Worm (Caenorhabditis elegans) whole organism, young adult: ENCODE results near the gene C05E4.7.

Experiments used
- B0019.2 ChIP-seq: fragments of 200-800 bp; sonication (Bioruptor generic); conservative IDR thresholded peaks from 2 replicates; pipeline ENCODE4 v1.3.6; 2022; ENCODE audit warnings: missing genetic modification reagents, missing genetic modification characterization, missing compliant biosample characterization
- C17E4.6 ChIP-seq: fragments of 200-800 bp; sonication (Bioruptor generic); IDR thresholded peaks from 2 replicates; pipeline ENCODE4 v1.3.6; 2022; ENCODE audit warnings: missing genetic modification reagents, missing genetic modification characterization, missing compliant biosample characterization
- D2030.7 ChIP-seq: fragments of 200-800 bp; sonication (Bioruptor generic); IDR thresholded peaks from 2 replicates; pipeline ENCODE4 v1.3.6; 2022; ENCODE audit warnings: missing genetic modification reagents, missing genetic modification characterization, missing compliant biosample characterization
- F10E7.11 ChIP-seq: sonication (generic microtip); optimal IDR thresholded peaks from 2 replicates; lab custom pipeline; 2017; ENCODE audit warnings: mild to moderate bottlenecking, missing genetic modification characterization, moderate library complexity, missing compliant biosample characterization
- F39B2.1 ChIP-seq: fragments of 200-800 bp; sonication (Bioruptor generic); IDR thresholded peaks from 2 replicates; pipeline ENCODE4 v1.3.6; 2022; ENCODE audit warnings: missing genetic modification reagents, missing genetic modification characterization, missing compliant biosample characterization
- F52B5.7 ChIP-seq: sonication (generic microtip); optimal IDR thresholded peaks from 2 replicates; lab custom pipeline; 2016; ENCODE audit warnings: mild to moderate bottlenecking, missing genetic modification characterization, missing compliant biosample characterization
- F57C9.4 ChIP-seq: sonication (generic microtip); optimal IDR thresholded peaks from 2 replicates; lab custom pipeline; 2017; ENCODE audit warnings: mild to moderate bottlenecking, missing genetic modification characterization, missing compliant biosample characterization
- K11D2.4 ChIP-seq: fragments of 200-800 bp; sonication (Bioruptor generic); IDR thresholded peaks from 2 replicates; pipeline ENCODE4 v1.3.6; 2022; ENCODE audit warnings: missing genetic modification reagents, missing genetic modification characterization, missing compliant biosample characterization
- T26A5.8 ChIP-seq: sonication (generic microtip); optimal IDR thresholded peaks from 2 replicates; lab custom pipeline; 2016; ENCODE audit warnings: missing genetic modification characterization, missing compliant biosample characterization
- akir-1 ChIP-seq: fragments of 200-800 bp; sonication (Bioruptor generic); optimal IDR thresholded peaks from 2 replicates; lab custom pipeline; 2018; ENCODE audit warnings: mild to moderate bottlenecking, missing genetic modification characterization, moderate library complexity, missing compliant biosample characterization
- aptf-2 ChIP-seq: fragments of 200-800 bp; sonication (Bioruptor generic); conservative IDR thresholded peaks from 2 replicates; pipeline ENCODE4 v1.3.6; 2022; ENCODE audit warnings: missing genetic modification reagents, missing genetic modification characterization, missing compliant biosample characterization
- atf-7 ChIP-seq: sonication (generic microtip); optimal IDR thresholded peaks from 2 replicates; lab custom pipeline; 2017; ENCODE audit warnings: mild to moderate bottlenecking, missing genetic modification characterization, missing compliant biosample characterization
- attf-3 ChIP-seq: fragments of 200-800 bp; sonication (Bioruptor generic); conservative IDR thresholded peaks from 2 replicates; pipeline ENCODE4 v1.3.6; 2022; ENCODE audit warnings: missing genetic modification reagents, missing genetic modification characterization, missing compliant biosample characterization
- bed-2 ChIP-seq: fragments of 200-800 bp; sonication (Bioruptor generic); IDR thresholded peaks from 2 replicates; pipeline ENCODE4 v1.3.6; 2022; ENCODE audit warnings: missing genetic modification reagents, missing genetic modification characterization, missing compliant biosample characterization
- cebp-1 ChIP-seq, 2 experiments: fragments of 200-800 bp in 1 of 2; sonication (Bioruptor generic) in 1 of 2; sonication (generic microtip) in 1 of 2; IDR thresholded peaks in 1 of 2; optimal IDR thresholded peaks in 1 of 2; 2 replicates each; pipeline versions ENCODE4 v1.3.6 to Lab custom; 2017 to 2022; ENCODE audit warnings: missing compliant biosample characterization in 2 of 2, missing genetic modification characterization in 2 of 2, mild to moderate bottlenecking in 1 of 2, missing genetic modification reagents in 1 of 2, moderate library complexity in 1 of 2
- ceh-100 ChIP-seq: fragments of 200-800 bp; sonication (Bioruptor generic); IDR thresholded peaks from 2 replicates; pipeline ENCODE4 v1.3.6; 2022; ENCODE audit warnings: missing genetic modification reagents, missing genetic modification characterization, missing compliant biosample characterization
- ceh-91 ChIP-seq: fragments of 200-800 bp; sonication (Bioruptor generic); IDR thresholded peaks from 2 replicates; pipeline ENCODE4 v1.3.6; 2022; ENCODE audit warnings: missing genetic modification reagents, missing genetic modification characterization, missing compliant biosample characterization
- dpff-1 ChIP-seq: sonication (generic microtip); optimal IDR thresholded peaks from 2 replicates; lab custom pipeline; 2017; ENCODE audit warnings: mild to moderate bottlenecking, missing genetic modification characterization, missing compliant biosample characterization
- dpl-1 ChIP-seq: fragments of 150-350 bp; optimal IDR thresholded peaks from 2 replicates; lab custom pipeline; 2014; ENCODE audit warnings: missing biosample characterization, missing genetic modification reagents, missing genetic modification characterization
- egl-44 ChIP-seq: fragments of 200-800 bp; sonication (Bioruptor generic); IDR thresholded peaks from 2 replicates; pipeline ENCODE4 v1.3.6; 2022; ENCODE audit warnings: missing genetic modification reagents, missing genetic modification characterization, missing compliant biosample characterization
- egrh-3 ChIP-seq: fragments of 200-800 bp; sonication (Bioruptor generic); IDR thresholded peaks from 2 replicates; pipeline ENCODE4 v1.3.6; 2022; ENCODE audit warnings: missing genetic modification reagents, missing genetic modification characterization, missing compliant biosample characterization
- ekl-4 ChIP-seq: fragments of 200-800 bp; sonication (Bioruptor generic); IDR thresholded peaks from 2 replicates; pipeline ENCODE4 v1.3.6; 2022; ENCODE audit warnings: missing genetic modification reagents, missing genetic modification characterization, missing compliant biosample characterization
- him-1 ChIP-seq: sonication (generic microtip); optimal IDR thresholded peaks from 2 replicates; lab custom pipeline; 2016; ENCODE audit warnings: missing genotype, missing genetic modification reagents, missing genetic modification characterization, missing compliant biosample characterization
- hrde-1 ChIP-seq: sonication (generic microtip); optimal IDR thresholded peaks from 2 replicates; lab custom pipeline; 2016; ENCODE audit warnings: missing genetic modification characterization, mild to moderate bottlenecking, missing compliant biosample characterization, moderate library complexity, missing genotype, missing genetic modification reagents, borderline replicate concordance
- let-526 ChIP-seq: fragments of 200-800 bp; sonication (Bioruptor generic); IDR thresholded peaks from 2 replicates; pipeline ENCODE4 v1.3.6; 2022; ENCODE audit warnings: missing genetic modification reagents, missing genetic modification characterization, missing compliant biosample characterization
- lin-26 ChIP-seq: fragments of 200-800 bp; sonication (Bioruptor generic); IDR thresholded peaks from 2 replicates; pipeline ENCODE4 v1.3.6; 2022; ENCODE audit warnings: missing genetic modification reagents, missing genetic modification characterization, missing compliant biosample characterization
- lin-35 ChIP-seq, 3 experiments: fragments of 150-350 bp in 2 of 3; sonication (generic microtip) in 1 of 3; optimal IDR thresholded peaks; 2 replicates each; lab custom pipeline; 2014 to 2018; ENCODE audit warnings: missing biosample characterization in 3 of 3, missing genetic modification characterization in 3 of 3, missing genetic modification reagents in 3 of 3
- lin-40 ChIP-seq: sonication (generic microtip); optimal IDR thresholded peaks from 2 replicates; lab custom pipeline; 2016; ENCODE audit warnings: missing genetic modification characterization, mild to moderate bottlenecking, missing compliant biosample characterization, missing genotype, missing genetic modification reagents
- madf-10 ChIP-seq: sonication (generic microtip); optimal IDR thresholded peaks from 2 replicates; lab custom pipeline; 2016; ENCODE audit warnings: mild to moderate bottlenecking, missing genetic modification characterization, missing compliant biosample characterization
- madf-8 ChIP-seq: fragments of 200-800 bp; sonication (Bioruptor generic); conservative IDR thresholded peaks from 2 replicates; pipeline ENCODE4 v1.3.6; 2022; ENCODE audit warnings: missing genetic modification reagents, missing genetic modification characterization, missing compliant biosample characterization
- mes-4 ChIP-seq: sonication (generic microtip); optimal IDR thresholded peaks from 2 replicates; lab custom pipeline; 2016; ENCODE audit warnings: missing genotype, missing genetic modification characterization, missing compliant biosample characterization
- mxl-1 ChIP-seq: sonication (generic microtip); optimal IDR thresholded peaks from 2 replicates; lab custom pipeline; 2016; ENCODE audit warnings: missing genetic modification characterization, missing compliant biosample characterization
- nfya-2 ChIP-seq: fragments of 200-800 bp; sonication (Bioruptor generic); IDR thresholded peaks from 2 replicates; pipeline ENCODE4 v1.3.6; 2022; ENCODE audit warnings: missing genetic modification reagents, missing genetic modification characterization, missing compliant biosample characterization
- nhr-179 ChIP-seq: sonication (generic microtip); optimal IDR thresholded peaks from 2 replicates; lab custom pipeline; 2016; ENCODE audit warnings: mild to moderate bottlenecking, missing genetic modification characterization, missing compliant biosample characterization
- nhr-27 ChIP-seq: fragments of 200-800 bp; sonication (Bioruptor generic); optimal IDR thresholded peaks from 2 replicates; lab custom pipeline; 2018; ENCODE audit warnings: mild to moderate bottlenecking, missing genetic modification characterization, moderate library complexity, missing compliant biosample characterization
- pbrm-1 ChIP-seq: fragments of 200-800 bp; sonication (Bioruptor generic); IDR thresholded peaks from 2 replicates; pipeline ENCODE4 v1.3.6; 2022; ENCODE audit warnings: missing genetic modification reagents, missing genetic modification characterization, missing compliant biosample characterization
- rpc-1 ChIP-seq, 2 experiments: fragments of 150-350 bp in 1 of 2; sonication (generic microtip) in 1 of 2; optimal IDR thresholded peaks; 2 replicates each; lab custom pipeline; 2014 to 2018; ENCODE audit warnings: missing biosample characterization in 1 of 2, missing genetic modification characterization in 1 of 2, missing genetic modification reagents in 1 of 2, missing genotype in 1 of 2
- sdz-38 ChIP-seq: sonication (generic microtip); optimal IDR thresholded peaks from 2 replicates; lab custom pipeline; 2016; ENCODE audit warnings: missing genotype, missing genetic modification characterization, missing compliant biosample characterization
- tbx-9 ChIP-seq: sonication (generic microtip); optimal IDR thresholded peaks from 2 replicates; lab custom pipeline; 2016; ENCODE audit warnings: borderline replicate concordance, missing genetic modification characterization, inconsistent platforms, missing compliant biosample characterization
- unc-130 ChIP-seq: sonication (generic microtip); optimal IDR thresholded peaks from 2 replicates; lab custom pipeline; 2016; ENCODE audit warnings: missing genetic modification reagents, missing genetic modification characterization, missing compliant biosample characterization
- ztf-18 ChIP-seq: sonication (generic microtip); optimal IDR thresholded peaks from 2 replicates; lab custom pipeline; 2016; ENCODE audit warnings: missing genotype, mild to moderate bottlenecking, missing genetic modification characterization, missing compliant biosample characterization
- ztf-22 ChIP-seq: fragments of 200-800 bp; sonication (Bioruptor generic); optimal IDR thresholded peaks from 2 replicates; lab custom pipeline; 2018; ENCODE audit warnings: mild to moderate bottlenecking, missing genetic modification characterization, moderate library complexity, missing compliant biosample characterization
- ztf-25 ChIP-seq: fragments of 200-800 bp; sonication (Bioruptor generic); IDR thresholded peaks from 2 replicates; pipeline ENCODE4 v1.3.6; 2022; ENCODE audit warnings: missing genetic modification reagents, missing genetic modification characterization, missing compliant biosample characterization
- ztf-3 ChIP-seq: fragments of 200-800 bp; sonication (Bioruptor generic); optimal IDR thresholded peaks from 2 replicates; lab custom pipeline; 2018; ENCODE audit warnings: mild to moderate bottlenecking, missing genetic modification characterization, missing compliant biosample characterization
- ztf-6 ChIP-seq: fragments of 200-800 bp; sonication (Bioruptor generic); IDR thresholded peaks from 2 replicates; pipeline ENCODE4 v1.3.6; 2022; ENCODE audit warnings: missing genetic modification reagents, missing genetic modification characterization, missing compliant biosample characterization

Gene C05E4.7

DNA sequence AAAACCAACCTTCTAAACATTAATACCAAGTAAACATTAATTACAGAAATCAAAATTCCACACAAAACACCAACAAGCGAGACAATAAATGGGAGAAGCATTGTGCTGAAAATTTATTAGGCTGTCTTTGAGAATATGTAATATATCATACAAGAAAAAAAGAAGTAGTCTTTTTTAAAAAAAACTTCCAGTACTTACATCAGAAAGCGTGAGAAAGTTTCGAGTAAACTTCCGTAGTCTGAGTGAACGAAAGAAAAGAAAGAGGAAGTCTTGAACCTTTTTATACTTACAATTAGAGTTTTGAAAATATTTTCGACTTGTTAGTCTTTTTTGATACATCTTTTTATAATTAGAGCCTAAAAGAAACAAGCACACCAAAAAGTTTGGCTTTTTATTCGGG lies 22.2 kb upstream of the C05E4.7 start, which contains the start of gene srbc-40:
Gene srbc-40 (minus strand): TSS at position 101 of the 400 bp plus-strand sequence.
- TF ChIP-seq ceh-100 (GFP tag; lab: Robert Waterston, UW) (no peak), F10E7.11 (tag; lab: Kevin White, UChicago) (no peak), bed-2 (GFP tag; lab: Robert Waterston, UW) (no peak), K11D2.4 (GFP tag; lab: Robert Waterston, UW) (no peak), F52B5.7 (no peak), ceh-91 (GFP tag; lab: Robert Waterston, UW) (no peak), unc-130 (GFP tag; lab: Kevin White, UChicago) (no peak), cebp-1 (GFP tag; IDR thresholded peaks at IDR 0.05; lab: Robert Waterston, UW) (no peak), cebp-1 (tag; optimal IDR thresholded peaks at IDR 0.05; lab: Kevin White, UChicago) (no peak), ztf-3 (no peak), dpff-1 (tag; lab: Kevin White, UChicago) (no peak), aptf-2 (GFP tag; lab: Robert Waterston, UW) (no peak), lin-26 (GFP tag; lab: Robert Waterston, UW) (no peak), T26A5.8 (tag; lab: Kevin White, UChicago) (no peak), ekl-4 (no peak), madf-8 (no peak), F57C9.4 (tag; lab: Kevin White, UChicago) (no peak), nhr-27 (tag; lab: Kevin White, UChicago) (no peak), rpc-1 (optimal IDR thresholded peaks at IDR 0.05; lab: Kevin White, UChicago) (no peak), rpc-1 (tag; optimal IDR thresholded peaks at IDR 0.05; lab: Kevin White, UChicago) (no peak), attf-3 (no peak)

DNA sequence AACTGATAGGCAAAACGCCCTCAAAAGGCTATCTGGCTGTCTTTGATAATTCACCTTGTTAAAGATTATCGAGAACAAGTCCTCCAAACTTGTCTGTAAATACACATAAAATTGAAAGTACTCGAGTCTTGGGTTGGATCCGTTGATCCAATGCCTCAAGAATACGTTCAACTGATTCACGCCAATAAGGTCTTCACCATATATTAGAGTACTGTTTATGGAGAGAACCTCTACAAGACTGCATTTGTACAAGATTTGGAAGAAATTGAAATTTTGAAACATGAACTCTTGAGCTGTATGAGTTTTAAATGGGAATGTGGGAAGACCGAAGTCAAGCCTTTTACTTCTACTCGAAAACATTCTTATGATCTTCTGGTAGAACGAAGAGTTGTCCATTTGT lies 19.0 kb upstream of the C05E4.7 start:
- TF ChIP-seq ztf-18 (tag; lab: Kevin White, UChicago) (no peak), sdz-38 (tag; lab: Kevin White, UChicago) (no peak)

DNA sequence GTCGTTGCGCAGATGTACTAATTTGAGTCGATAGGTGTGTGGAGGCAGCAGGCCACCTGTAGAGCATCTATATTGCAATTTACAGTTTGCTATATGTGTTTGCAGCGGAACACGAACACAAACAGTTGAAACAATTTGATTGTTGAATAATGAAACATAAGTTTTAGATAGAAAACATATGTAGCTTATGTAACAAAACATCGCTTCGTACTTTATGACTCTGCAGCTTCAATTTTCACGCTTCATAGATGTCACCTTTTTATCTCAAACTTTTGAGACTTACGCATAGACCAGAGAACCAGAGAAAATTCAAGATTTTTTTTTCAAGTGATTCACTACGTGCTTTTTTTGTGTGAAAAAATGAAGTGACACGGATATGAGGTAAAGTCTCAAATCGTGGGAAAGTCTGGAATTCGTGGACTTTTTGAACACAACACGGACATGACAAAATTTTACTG lies 18.0 kb upstream of the C05E4.7 start, which contains the start of gene fbxb-72:
Gene fbxb-72 (minus strand): TSS at position 58 of the 458 bp plus-strand sequence.
- TF ChIP-seq nfya-2 (GFP tag; lab: Robert Waterston, UW), result no peak
- no peak for TF ChIP-seq D2030.7 (GFP tag; lab: Robert Waterston, UW)
- no peak for TF ChIP-seq hrde-1 (tag; lab: Kevin White, UChicago)
- TF ChIP-seq atf-7 (tag; lab: Kevin White, UChicago), result peak; percentile 66
- no peak for TF ChIP-seq mes-4 (tag; lab: Kevin White, UChicago)
- TF ChIP-seq egrh-3 (GFP tag; lab: Robert Waterston, UW), result no peak
- no peak for TF ChIP-seq ztf-25 (GFP tag; lab: Robert Waterston, UW)
- TF ChIP-seq let-526 (GFP tag; lab: Robert Waterston, UW), result 0 out of 2 replicates have a peak, but pooled peaks have one; percentile 11
- no peak for TF ChIP-seq him-1
- TF ChIP-seq mxl-1 (tag; lab: Kevin White, UChicago), result no peak
- TF ChIP-seq madf-10, result peak; percentile 66
- peak; percentile 75 for TF ChIP-seq lin-40 (tag; lab: Kevin White, UChicago)
- TF ChIP-seq lin-35 (GFP tag; optimal IDR thresholded peaks at IDR 0.05; lab: Kevin White, UChicago), result peak in 1 of 3 experiments; percentile 77
- no peak for TF ChIP-seq nhr-179 (tag; lab: Kevin White, UChicago)
- peak; percentile 25 for TF ChIP-seq akir-1 (GFP tag; lab: Kevin White, UChicago)
- no peak for TF ChIP-seq dpff-1 (tag; lab: Kevin White, UChicago)
- no peak for TF ChIP-seq tbx-9 (tag; lab: Kevin White, UChicago)
- TF ChIP-seq egl-44 (GFP tag; lab: Robert Waterston, UW), result no peak; the same call in 1 of the 2 replicates
- peak; percentile 84 for TF ChIP-seq F52B5.7
- TF ChIP-seq C17E4.6 (GFP tag; lab: Robert Waterston, UW), result no peak
- TF ChIP-seq F39B2.1 (GFP tag; lab: Robert Waterston, UW), result no peak
- no peak for TF ChIP-seq B0019.2 (GFP tag; lab: Robert Waterston, UW)
- no peak for TF ChIP-seq dpl-1
- TF ChIP-seq ztf-22 (GFP tag; lab: Kevin White, UChicago), result peak; percentile 65
- no peak for TF ChIP-seq ztf-6
- peak; percentile 52 for TF ChIP-seq pbrm-1 (GFP tag; lab: Robert Waterston, UW)
- no peak for TF ChIP-seq ekl-4
